Worm (Caenorhabditis elegans): ENCODE results near the gene T26E4.3.

DNA sequence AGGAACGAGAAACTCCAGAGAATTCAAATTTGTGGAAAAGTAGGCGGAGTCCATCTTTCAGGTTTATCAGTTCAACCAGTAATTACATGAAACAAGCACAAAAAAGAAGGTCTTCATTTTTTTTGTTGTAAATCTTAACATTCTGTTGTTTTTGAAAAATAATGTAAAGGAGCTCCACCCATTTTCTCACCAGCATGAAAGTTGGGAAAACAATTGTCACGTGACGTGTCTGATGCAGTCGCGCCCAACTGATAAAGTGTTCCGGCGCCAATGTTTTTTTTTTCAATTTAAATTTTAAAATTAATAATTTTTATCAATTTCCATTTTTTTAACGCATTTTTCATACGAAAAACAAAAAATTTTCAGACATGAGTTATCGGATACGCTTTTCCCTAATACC, 13.5 kb upstream of the T26E4.3 start, which contains the start of gene F57A10.4:
- TF ChIP-seq nhr-12 (tag; optimal IDR thresholded peaks at IDR 0.05) (no peak), nhr-25 (tag; optimal IDR thresholded peaks at IDR 0.05) (no peak), crh-2 (tag; optimal IDR thresholded peaks at IDR 0.05) (no peak), fos-1 (tag; optimal IDR thresholded peaks at IDR 0.05) (no peak), ZK546.5 (tag; optimal IDR thresholded peaks at IDR 0.05) (no peak), nhr-237 (tag; optimal IDR thresholded peaks at IDR 0.05) (no peak), egl-27 (tag; optimal IDR thresholded peaks at IDR 0.05) (no peak), elt-3 (tag; optimal IDR thresholded peaks at IDR 0.05) (no peak), aly-2 (tag; optimal IDR thresholded peaks at IDR 0.05) (no peak), elt-1 (tag; optimal IDR thresholded peaks at IDR 0.05) (no peak), ztf-11 (tag; optimal IDR thresholded peaks at IDR 0.05) (no peak), lin-13 (GFP tag; optimal IDR thresholded peaks at IDR 0.05) (no peak), ama-1 (optimal IDR thresholded peaks at IDR 0.05) (no peak), snpc-4 (tag; optimal IDR thresholded peaks at IDR 0.05) (no peak)

Measured in whole organism, L2 larva.